Worm (Caenorhabditis elegans) whole organism, L3 larva: ENCODE results near the gene alg-2.
A peak's percentile ranks its signal among the peaks of the same experiment; 100 is the strongest.

ENCODE experiments used
- R02D3.7 ChIP-seq: fragments of 150-350 bp; optimal IDR thresholded peaks from 2 replicates; lab custom pipeline; 2014; ENCODE audit warnings: missing biosample characterization, missing genetic modification characterization
- aly-2 ChIP-seq: fragments of 150-350 bp; optimal IDR thresholded peaks from 2 replicates; lab custom pipeline; 2014; ENCODE audit warnings: missing biosample characterization, missing genetic modification characterization
- ceh-16 ChIP-seq: sonication (generic microtip); optimal IDR thresholded peaks from 2 replicates; lab custom pipeline; 2017; ENCODE audit warnings: missing biosample characterization, missing genetic modification characterization
- ceh-28 ChIP-seq: fragments of 150-350 bp; optimal IDR thresholded peaks from 2 replicates; lab custom pipeline; 2014; ENCODE audit warnings: missing biosample characterization, missing genetic modification reagents, missing genetic modification characterization
- ceh-82 ChIP-seq: fragments of 150-350 bp; optimal IDR thresholded peaks from 2 replicates; lab custom pipeline; 2014; ENCODE audit warnings: missing biosample characterization, missing genetic modification characterization
- daf-12 ChIP-seq: fragments of 150-350 bp; optimal IDR thresholded peaks from 2 replicates; lab custom pipeline; 2014; ENCODE audit warnings: missing biosample characterization, missing genetic modification reagents, missing genetic modification characterization
- egl-5 ChIP-seq: fragments of 150-350 bp; optimal IDR thresholded peaks from 2 replicates; lab custom pipeline; 2017; ENCODE audit warnings: missing biosample characterization, missing genetic modification reagents, missing genetic modification characterization, inconsistent platforms
- elt-1 ChIP-seq: fragments of 150-350 bp; optimal IDR thresholded peaks from 2 replicates; lab custom pipeline; 2014; ENCODE audit warnings: missing biosample characterization, missing genetic modification characterization
- elt-2 ChIP-seq: sonication (generic microtip); optimal IDR thresholded peaks from 2 replicates; lab custom pipeline; 2016; ENCODE audit warnings: missing genetic modification reagents, mild to moderate bottlenecking, missing genetic modification characterization, missing compliant biosample characterization
- elt-3 ChIP-seq, 3 experiments: fragments of 150-350 bp in 1 of 3; sonication (generic microtip) in 2 of 3; optimal IDR thresholded peaks; 2 replicates in 2 of 3; 4 replicates in 1 of 3; lab custom pipeline; 2014 to 2017; ENCODE audit warnings: missing biosample characterization in 3 of 3, missing genetic modification characterization in 3 of 3
- fkh-10 ChIP-seq: sonication (generic microtip); optimal IDR thresholded peaks from 2 replicates; lab custom pipeline; 2017; ENCODE audit warnings: missing biosample characterization, missing genetic modification reagents, missing genetic modification characterization
- fkh-2 ChIP-seq: fragments of 150-350 bp; optimal IDR thresholded peaks from 2 replicates; lab custom pipeline; 2014; ENCODE audit warnings: missing biosample characterization, missing genetic modification reagents, missing genetic modification characterization
- fos-1 ChIP-seq: fragments of 150-350 bp; optimal IDR thresholded peaks from 2 replicates; lab custom pipeline; 2014; ENCODE audit warnings: missing biosample characterization, missing genetic modification characterization
- hmg-11 ChIP-seq: sonication (generic microtip); optimal IDR thresholded peaks from 2 replicates; lab custom pipeline; 2016; ENCODE audit warnings: missing genetic modification characterization, missing compliant biosample characterization
- jun-1 ChIP-seq: fragments of 150-350 bp; optimal IDR thresholded peaks from 2 replicates; lab custom pipeline; 2014; ENCODE audit warnings: missing biosample characterization, missing genetic modification reagents, missing genetic modification characterization
- lin-15B ChIP-seq: fragments of 150-350 bp; optimal IDR thresholded peaks from 2 replicates; lab custom pipeline; 2014; ENCODE audit warnings: missing biosample characterization, missing genetic modification characterization
- mdl-1 ChIP-seq: fragments of 150-350 bp; optimal IDR thresholded peaks from 2 replicates; lab custom pipeline; 2014; ENCODE audit warnings: missing biosample characterization, missing genetic modification characterization
- mml-1 ChIP-seq: fragments of 150-350 bp; sonication (generic microtip); optimal IDR thresholded peaks from 3 replicates; lab custom pipeline; 2014; ENCODE audit warnings: missing biosample characterization, missing genetic modification characterization
- nfya-1 ChIP-seq: sonication (generic microtip); optimal IDR thresholded peaks from 2 replicates; lab custom pipeline; 2017; ENCODE audit warnings: missing genetic modification characterization, mild to moderate bottlenecking, missing compliant biosample characterization, antibody characterized with exemption, moderate library complexity; ENCODE audit not compliant: insufficient read depth
- nhr-11 ChIP-seq: fragments of 150-350 bp; optimal IDR thresholded peaks from 2 replicates; lab custom pipeline; 2014; ENCODE audit warnings: missing biosample characterization, missing genetic modification characterization
- nhr-12 ChIP-seq: fragments of 150-350 bp; optimal IDR thresholded peaks from 2 replicates; lab custom pipeline; 2014; ENCODE audit warnings: missing biosample characterization, missing genetic modification characterization
- nhr-23 ChIP-seq: fragments of 150-350 bp; optimal IDR thresholded peaks from 2 replicates; lab custom pipeline; 2014; ENCODE audit warnings: missing biosample characterization, missing genetic modification reagents, missing genetic modification characterization
- nhr-25 ChIP-seq: sonication (generic microtip); optimal IDR thresholded peaks from 2 replicates; lab custom pipeline; 2017; ENCODE audit warnings: missing biosample characterization, missing genetic modification characterization
- nhr-28 ChIP-seq: fragments of 150-350 bp; optimal IDR thresholded peaks from 2 replicates; lab custom pipeline; 2014; ENCODE audit warnings: missing biosample characterization, missing genetic modification characterization
- nhr-43 ChIP-seq: sonication (generic microtip); optimal IDR thresholded peaks from 2 replicates; lab custom pipeline; 2016; ENCODE audit warnings: mild to moderate bottlenecking, missing genetic modification characterization, missing compliant biosample characterization; ENCODE audit not compliant: poor library complexity, severe bottlenecking
- nhr-67 ChIP-seq: fragments of 150-350 bp; optimal IDR thresholded peaks from 2 replicates; lab custom pipeline; 2014; ENCODE audit warnings: missing biosample characterization, missing genetic modification characterization
- nhr-76 ChIP-seq: fragments of 150-350 bp; sonication (generic microtip); optimal IDR thresholded peaks from 5 replicates; lab custom pipeline; 2014; ENCODE audit warnings: missing biosample characterization, missing genetic modification characterization
- nhr-77 ChIP-seq: fragments of 150-350 bp; optimal IDR thresholded peaks from 2 replicates; lab custom pipeline; 2014; ENCODE audit warnings: missing biosample characterization, missing genetic modification characterization
- pha-4 ChIP-seq: fragments of 150-350 bp; optimal IDR thresholded peaks from 2 replicates; lab custom pipeline; 2014; ENCODE audit warnings: missing biosample characterization, missing genetic modification reagents, missing genetic modification characterization
- pqm-1 ChIP-seq: fragments of 150-350 bp; optimal IDR thresholded peaks from 2 replicates; lab custom pipeline; 2017; ENCODE audit warnings: missing biosample characterization, missing genetic modification characterization, inconsistent platforms
- sea-2 ChIP-seq: fragments of 150-350 bp; sonication (generic microtip); optimal IDR thresholded peaks from 4 replicates; lab custom pipeline; 2014; ENCODE audit warnings: missing biosample characterization, missing genetic modification reagents, missing genetic modification characterization
- skn-1 ChIP-seq: fragments of 150-350 bp; optimal IDR thresholded peaks from 2 replicates; lab custom pipeline; 2014; ENCODE audit warnings: missing biosample characterization, missing genetic modification characterization
- snpc-4 ChIP-seq: fragments of 150-350 bp; optimal IDR thresholded peaks from 2 replicates; lab custom pipeline; 2014; ENCODE audit warnings: missing biosample characterization, missing genetic modification characterization
- tbx-2 ChIP-seq: sonication (generic microtip); optimal IDR thresholded peaks from 2 replicates; lab custom pipeline; 2016; ENCODE audit warnings: mild to moderate bottlenecking, missing genetic modification characterization, missing compliant biosample characterization
- unc-39 ChIP-seq: sonication (generic microtip); optimal IDR thresholded peaks from 4 replicates; lab custom pipeline; 2017; ENCODE audit warnings: missing biosample characterization, missing genetic modification characterization
- unc-62 ChIP-seq: fragments of 150-350 bp; sonication (generic microtip); optimal IDR thresholded peaks from 4 replicates; lab custom pipeline; 2014; ENCODE audit warnings: missing biosample characterization, missing genetic modification reagents, missing genetic modification characterization
- zag-1 ChIP-seq: fragments of 150-350 bp; optimal IDR thresholded peaks from 2 replicates; lab custom pipeline; 2014; ENCODE audit warnings: missing biosample characterization, missing genetic modification characterization
- ztf-11 ChIP-seq: fragments of 150-350 bp; optimal IDR thresholded peaks from 2 replicates; lab custom pipeline; 2014; ENCODE audit warnings: missing biosample characterization, missing genetic modification characterization

The alg-2 gene

DNA sequence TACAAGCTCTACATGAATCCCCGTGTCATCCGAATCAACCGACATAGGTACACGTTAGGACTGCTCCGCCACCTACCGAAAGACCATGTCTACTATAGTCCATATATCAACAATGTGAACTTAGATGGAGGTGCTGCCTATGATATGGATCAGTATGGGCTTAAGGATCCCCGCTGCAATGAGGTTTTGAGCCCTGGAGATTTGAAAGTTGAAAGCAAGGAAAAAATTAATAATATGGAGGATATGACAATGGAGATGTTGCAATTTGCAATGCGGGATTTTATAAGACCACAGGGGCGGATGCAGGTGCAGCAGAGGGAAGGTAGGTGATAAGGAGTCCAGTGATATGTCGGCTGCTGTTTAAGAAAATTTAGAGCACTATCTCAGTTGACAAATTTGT is 3.7 kb upstream of the alg-2 start:
- no peak for TF ChIP-seq ztf-11 (tag; lab: Kevin White, UChicago)
- no peak for TF ChIP-seq unc-39 (tag; lab: Kevin White, UChicago)
- no peak for TF ChIP-seq R02D3.7 (tag; lab: Kevin White, UChicago)
- TF ChIP-seq unc-62 (GFP tag; lab: Kevin White, UChicago) = no peak
- no peak for TF ChIP-seq pha-4 (tag; lab: Kevin White, UChicago)
- no peak for TF ChIP-seq nhr-43 (tag; lab: Kevin White, UChicago)
- TF ChIP-seq hmg-11 (tag; lab: Kevin White, UChicago) = no peak
- no peak for TF ChIP-seq nfya-1 (tag; lab: Kevin White, UChicago)
- TF ChIP-seq mml-1 (tag; lab: Kevin White, UChicago) = no peak
- no peak for TF ChIP-seq elt-2 (tag; lab: Kevin White, UChicago)
- no peak for TF ChIP-seq fkh-10 (GFP tag; lab: Kevin White, UChicago)

DNA sequence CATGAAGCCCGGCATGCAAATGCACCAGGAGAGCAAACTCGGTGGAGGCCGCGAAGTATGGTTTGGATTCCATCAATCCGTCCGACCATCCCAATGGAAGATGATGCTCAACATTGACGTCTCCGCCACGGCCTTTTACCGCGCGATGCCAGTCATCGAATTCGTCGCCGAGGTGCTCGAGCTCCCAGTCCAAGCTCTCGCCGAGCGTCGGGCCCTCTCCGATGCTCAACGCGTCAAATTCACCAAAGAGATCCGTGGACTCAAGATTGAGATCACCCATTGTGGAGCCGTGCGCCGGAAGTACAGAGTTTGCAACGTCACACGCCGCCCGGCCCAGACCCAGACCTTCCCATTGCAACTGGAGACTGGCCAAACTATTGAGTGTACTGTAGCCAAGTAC is 2.7 kb downstream of the alg-2 start:
- no peak for TF ChIP-seq pqm-1 (tag; lab: Kevin White, UChicago)
- no peak for TF ChIP-seq unc-39 (tag; lab: Kevin White, UChicago)
- no peak for TF ChIP-seq nhr-67 (tag; lab: Kevin White, UChicago)
- TF ChIP-seq mdl-1 (tag; lab: Kevin White, UChicago) = no peak
- TF ChIP-seq nhr-11 = no peak
- no peak for TF ChIP-seq jun-1 (tag; lab: Kevin White, UChicago)
- TF ChIP-seq nhr-12 (tag; lab: Kevin White, UChicago) = no peak
- TF ChIP-seq mml-1 (tag; lab: Kevin White, UChicago) = no peak
- no peak for TF ChIP-seq nhr-43 (tag; lab: Kevin White, UChicago)
- TF ChIP-seq nhr-28 (tag; lab: Kevin White, UChicago) = no peak
- TF ChIP-seq ceh-82 (tag; lab: Kevin White, UChicago) = no peak
- TF ChIP-seq fkh-10 (GFP tag; lab: Kevin White, UChicago) = no peak
- TF ChIP-seq nhr-23 (tag; lab: Kevin White, UChicago) = no peak
- no peak for TF ChIP-seq sea-2 (GFP tag; lab: Kevin White, UChicago)
- no peak for TF ChIP-seq ceh-16 (tag; lab: Kevin White, UChicago)
- no peak for TF ChIP-seq nfya-1 (tag; lab: Kevin White, UChicago)
- TF ChIP-seq elt-3 (tag; optimal IDR thresholded peaks at IDR 0.05; lab: Kevin White, UChicago) = no peak
- no peak for TF ChIP-seq elt-1 (tag; lab: Kevin White, UChicago)
- no peak for TF ChIP-seq aly-2
- TF ChIP-seq fkh-2 = no peak

DNA sequence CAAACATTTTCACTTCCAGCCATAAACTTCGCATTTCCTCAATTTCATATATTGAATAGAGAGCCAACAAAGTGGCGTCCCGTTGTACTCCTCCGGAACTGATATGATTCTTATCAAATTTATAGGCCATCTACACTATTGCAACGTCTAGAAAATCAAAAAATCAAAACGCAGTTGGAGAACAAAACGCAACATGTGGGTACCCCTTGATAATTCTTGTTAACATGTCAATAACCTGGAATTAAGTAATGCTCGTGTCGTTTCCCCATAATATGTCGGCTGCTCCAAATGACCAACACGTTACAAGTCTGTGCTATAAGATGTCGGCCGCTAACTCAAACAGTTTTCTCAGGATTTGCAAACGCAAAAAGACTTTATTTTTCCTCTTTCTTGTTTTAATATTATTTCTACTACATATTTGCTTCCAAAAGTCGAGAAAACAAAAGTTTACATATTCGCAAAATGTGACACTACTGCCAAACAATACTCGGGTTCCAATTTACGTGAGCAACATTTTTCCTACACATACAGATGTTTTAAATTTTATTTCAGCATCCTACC is 7.7 kb downstream of the alg-2 start:
- TF ChIP-seq R02D3.7 (tag; lab: Kevin White, UChicago) (no peak), egl-5 (no peak), pqm-1 (tag; lab: Kevin White, UChicago) (peak; percentile 46), zag-1 (no peak), snpc-4 (tag; lab: Kevin White, UChicago) (peak; percentile 23), elt-2 (tag; lab: Kevin White, UChicago) (peak; percentile 87)

DNA sequence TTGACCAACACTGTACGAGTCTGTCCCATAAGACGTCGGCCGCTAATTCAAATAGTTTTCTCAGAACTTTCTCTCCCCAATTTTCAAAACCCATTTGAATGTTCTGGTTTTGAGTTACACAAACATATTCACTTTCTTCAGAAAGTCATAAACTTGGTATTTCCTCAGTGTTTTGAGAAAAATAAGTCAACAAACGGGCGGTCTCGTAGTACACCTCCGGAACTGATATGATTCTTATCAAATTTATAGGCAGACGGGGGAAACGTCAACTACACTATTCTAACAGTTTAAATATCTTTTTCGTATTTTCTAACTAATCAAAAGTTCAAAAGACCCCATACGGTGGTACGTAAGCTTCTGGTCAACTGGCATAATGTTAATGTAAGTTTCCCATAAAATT is 11.2 kb downstream of the alg-2 start:
- TF ChIP-seq tbx-2 (no peak), nfya-1 (tag; lab: Kevin White, UChicago) (no peak), lin-15B (tag; lab: Kevin White, UChicago) (no peak), nhr-67 (tag; lab: Kevin White, UChicago) (no peak), ceh-82 (tag; lab: Kevin White, UChicago) (no peak), daf-12 (no peak), nhr-25 (tag; lab: Kevin White, UChicago) (no peak), fos-1 (no peak), ceh-28 (tag; lab: Kevin White, UChicago) (no peak), pha-4 (tag; lab: Kevin White, UChicago) (peak; percentile 2), elt-2 (tag; lab: Kevin White, UChicago) (peak; percentile 73), nhr-77 (tag; lab: Kevin White, UChicago) (no peak), nhr-76 (tag; lab: Kevin White, UChicago) (no peak), hmg-11 (tag; lab: Kevin White, UChicago) (no peak), skn-1 (tag; lab: Kevin White, UChicago) (no peak), nhr-11 (no peak), R02D3.7 (tag; lab: Kevin White, UChicago) (no peak)
- TF ChIP-seq, all 47 proteins: peak for 2
